Worm (Caenorhabditis elegans) whole organism, L4/young adult: ENCODE data around the gene del-9.

ENCODE experiments used
- W03F9.2 ChIP-seq: fragments of 150-350 bp; optimal IDR thresholded peaks from 2 replicates; lab custom pipeline; 2014; ENCODE audit warnings: missing biosample characterization, missing genetic modification characterization
- him-1 ChIP-seq: sonication (generic microtip); optimal IDR thresholded peaks from 2 replicates; lab custom pipeline; 2016; ENCODE audit warnings: missing genotype, missing genetic modification reagents, missing genetic modification characterization, missing compliant biosample characterization

ce11 chrX:3618842-3619241 is 1.7 kb upstream of the del-9 start:
- no peak for TF ChIP-seq him-1 (tag; lab: Kevin White, UChicago)
- TF ChIP-seq W03F9.2 (tag; lab: Kevin White, UChicago): no peak
